Worm (Caenorhabditis elegans) whole organism, L1 larva: ENCODE data around the gene T02G5.15.

Experiments used
- nhr-237 ChIP-seq: fragments of 150-350 bp; optimal IDR thresholded peaks from 2 replicates; lab custom pipeline; 2014; ENCODE audit warnings: missing biosample characterization, missing genetic modification characterization
- zip-4 ChIP-seq: fragments of 200-800 bp; sonication (Bioruptor generic); optimal IDR thresholded peaks from 2 replicates; lab custom pipeline; 2018; ENCODE audit warnings: mild to moderate bottlenecking, missing genetic modification characterization, moderate library complexity, missing compliant biosample characterization

- no peak for TF ChIP-seq zip-4
- no peak for TF ChIP-seq nhr-237 (tag; lab: Kevin White, UChicago)
Observed at ce11 chrII:7065391-7065790, 18.7 kb upstream of the T02G5.15 start, which contains the start of gene nos-2.
